Fruit fly (Drosophila melanogaster): ENCODE measurements around the gene CG42711.

DNA sequence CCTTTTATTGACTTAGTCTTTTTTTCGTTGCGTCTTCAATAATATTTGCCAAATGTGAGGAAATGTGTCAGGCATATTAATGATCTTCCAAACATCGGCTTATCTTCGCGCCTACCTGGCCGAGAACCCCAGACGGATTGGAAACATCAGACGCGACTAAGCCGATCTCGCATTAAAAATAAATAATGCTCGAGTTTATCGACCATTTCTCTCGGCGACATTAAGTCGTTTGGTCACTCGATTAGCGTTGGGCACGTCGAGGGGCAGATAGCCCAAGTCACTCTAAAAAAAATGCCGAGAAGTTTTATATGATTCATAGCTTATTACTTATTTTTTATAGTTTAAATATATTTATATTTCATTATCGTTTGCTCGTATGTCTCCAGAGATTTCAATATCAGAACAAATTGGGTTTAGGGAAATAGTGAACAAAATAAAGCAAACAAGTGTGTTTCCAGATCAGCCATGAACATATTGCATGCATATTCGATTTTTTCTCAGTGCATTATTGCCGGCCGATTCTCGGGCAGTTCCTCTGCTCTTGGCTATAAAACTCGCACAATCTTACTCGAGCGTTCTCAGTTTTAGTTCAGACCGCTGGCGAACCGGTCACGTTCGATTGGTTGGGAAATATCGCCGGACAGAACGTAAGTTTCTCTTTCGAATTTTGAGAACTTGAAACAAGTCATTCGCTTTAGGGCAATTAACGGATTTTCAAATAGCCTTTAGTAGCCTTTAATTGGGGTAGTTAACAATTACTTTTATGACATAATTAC is 25.9 kb downstream of the CG42711 start, which contains the start of gene Ance:
- TF ChIP-seq CG8478 (optimal IDR thresholded peaks at IDR 0.05) (no peak), pan (optimal IDR thresholded peaks at IDR 0.05) (no peak), psq (optimal IDR thresholded peaks at IDR 0.05) (no peak), usp (GFP tag; optimal IDR thresholded peaks at IDR 0.05) (no peak), EcR (GFP tag; optimal IDR thresholded peaks at IDR 0.05) (no peak), Dll (optimal IDR thresholded peaks at IDR 0.05) (no peak)
